Worm (Caenorhabditis elegans): Measurements from ENCODE around the gene acc-4.

Gene acc-4

ce11 chrIII:13484024-13484423 lies at the start of gene acc-4:
acc-4 (minus strand) TSS chrIII:13484124.
- TF ChIP-seq ceh-9 (tag; optimal IDR thresholded peaks at IDR 0.05) (no peak), nhr-77 (tag; optimal IDR thresholded peaks at IDR 0.05) (no peak), R02D3.7 (tag; optimal IDR thresholded peaks at IDR 0.05) (no peak), ceh-82 (tag; optimal IDR thresholded peaks at IDR 0.05) (no peak), egl-27 (tag; optimal IDR thresholded peaks at IDR 0.05) (no peak), skn-1 (tag; optimal IDR thresholded peaks at IDR 0.05) (no peak), ZK546.5 (tag; optimal IDR thresholded peaks at IDR 0.05) (no peak), nhr-11 (tag; optimal IDR thresholded peaks at IDR 0.05) (no peak)

DNA sequence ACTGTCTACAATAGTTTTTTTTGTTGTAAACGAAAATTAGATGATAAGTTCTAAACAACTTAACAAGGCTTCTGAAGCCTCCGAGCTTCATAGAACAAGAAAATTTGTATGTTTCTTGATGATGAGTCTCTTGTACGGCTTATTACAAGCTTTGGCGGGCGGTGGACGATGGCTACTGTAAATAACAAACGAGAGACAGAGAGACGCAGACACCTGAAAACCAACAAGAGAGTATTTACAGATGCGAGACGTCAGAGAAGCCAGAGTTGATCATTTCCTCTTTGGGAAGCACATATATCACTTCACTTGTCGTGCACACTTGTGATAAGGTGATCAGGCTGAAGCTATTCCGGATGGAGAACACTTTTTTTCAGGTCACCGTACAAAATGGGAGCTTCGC lies 46.9 kb upstream of the acc-4 start:
- TF ChIP-seq elt-3 (tag; optimal IDR thresholded peaks at IDR 0.05) = no peak
- peak; percentile 67 for TF ChIP-seq pha-4 (tag; optimal IDR thresholded peaks at IDR 0.05)

DNA sequence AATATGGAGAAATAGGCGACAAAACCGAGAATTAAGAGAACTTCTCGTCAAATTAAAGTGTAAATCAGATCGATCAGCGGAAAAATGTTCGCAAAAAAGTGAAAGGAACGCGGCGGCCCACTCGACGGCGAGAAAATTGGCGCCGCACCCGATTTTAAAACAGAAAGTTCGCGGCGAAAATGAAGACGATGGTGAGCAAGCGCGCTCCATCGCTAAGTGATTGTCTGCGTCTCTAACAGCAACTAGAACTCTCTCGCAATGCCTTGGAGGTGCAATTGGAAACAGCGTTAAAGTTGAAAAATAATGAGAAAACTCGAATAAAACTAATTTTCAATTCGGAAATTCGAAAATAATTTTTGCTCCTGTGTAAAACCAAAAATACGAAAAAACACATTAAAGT lies 46.1 kb upstream of the acc-4 start:
- TF ChIP-seq snpc-4 (tag; optimal IDR thresholded peaks at IDR 0.05) (peak; percentile 35), nhr-25 (tag; optimal IDR thresholded peaks at IDR 0.05) (peak; percentile 87), ceh-28 (tag; optimal IDR thresholded peaks at IDR 0.05) (peak; percentile 19), pha-4 (tag; optimal IDR thresholded peaks at IDR 0.05) (peak; percentile 68), fkh-10 (GFP tag; optimal IDR thresholded peaks at IDR 0.05) (no peak), elt-2 (tag; optimal IDR thresholded peaks at IDR 0.05) (peak; percentile 11), lin-15B (tag; optimal IDR thresholded peaks at IDR 0.05) (peak; percentile 82), nfya-1 (tag; optimal IDR thresholded peaks at IDR 0.05; ENCODE audit: insufficient read depth) (peak; percentile 83), elt-1 (tag; optimal IDR thresholded peaks at IDR 0.05) (no peak), ceh-82 (tag; optimal IDR thresholded peaks at IDR 0.05) (no peak), nhr-23 (tag; optimal IDR thresholded peaks at IDR 0.05) (peak; percentile 79), lsy-12 (tag; optimal IDR thresholded peaks at IDR 0.05) (peak; percentile 34), hmg-11 (tag; optimal IDR thresholded peaks at IDR 0.05) (peak; percentile 61), lin-39 (tag; optimal IDR thresholded peaks at IDR 0.05) (peak; percentile 83)

- TF ChIP-seq pha-4 (tag; optimal IDR thresholded peaks at IDR 0.05) = peak; percentile 71
- peak; percentile 43 for TF ChIP-seq elt-2 (tag; optimal IDR thresholded peaks at IDR 0.05)
- TF ChIP-seq fkh-10 (GFP tag; optimal IDR thresholded peaks at IDR 0.05) = no peak
- peak; percentile 19 for TF ChIP-seq pqm-1 (tag; optimal IDR thresholded peaks at IDR 0.05)
Observed at ce11 chrIII:13528513-13529249, 44.8 kb upstream of the acc-4 start.

DNA sequence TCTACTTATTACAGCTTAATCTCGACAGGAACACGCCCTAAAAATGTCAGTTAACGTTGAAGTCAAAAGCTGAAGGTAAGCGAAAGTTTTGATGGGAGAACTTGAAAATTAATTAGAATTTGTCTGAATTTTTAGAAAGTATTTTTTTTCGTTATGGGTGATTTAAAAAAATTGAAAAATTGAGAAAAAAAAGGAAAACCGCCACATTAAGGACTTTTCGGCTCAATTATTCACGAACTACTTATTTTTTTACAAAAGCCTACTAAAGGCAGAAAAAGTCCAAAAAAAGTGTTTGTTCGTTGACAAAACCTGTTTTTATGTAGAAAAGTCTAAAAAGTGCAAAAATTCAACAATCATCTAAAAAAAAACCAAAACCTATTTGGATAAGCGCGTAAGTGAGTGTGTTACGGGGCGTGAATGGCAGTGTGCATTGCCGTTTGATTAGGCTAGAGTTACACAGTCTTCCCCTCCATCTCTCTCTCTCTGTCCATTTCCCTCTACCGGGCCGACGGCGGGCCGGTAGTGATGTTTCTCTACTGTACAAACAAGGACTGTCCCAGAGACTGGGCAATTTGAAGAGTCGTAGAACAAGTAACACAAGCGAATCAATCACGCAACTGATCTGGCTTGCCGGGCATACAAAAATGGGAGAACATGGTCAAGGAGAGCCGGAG lies 43.6 kb upstream of the acc-4 start, which contains the start of gene lron-13:
TSS of gene lron-13 (plus strand) at position 15 of the 674 bp plus-strand sequence.
- TF ChIP-seq snpc-4 (tag; optimal IDR thresholded peaks at IDR 0.05) = no peak
- peak; percentile 31 for TF ChIP-seq pqm-1 (tag; optimal IDR thresholded peaks at IDR 0.05)
- no peak for TF ChIP-seq ceh-28 (tag; optimal IDR thresholded peaks at IDR 0.05)
- TF ChIP-seq egl-5 (tag; optimal IDR thresholded peaks at IDR 0.05) = no peak
- TF ChIP-seq pha-4 (tag; optimal IDR thresholded peaks at IDR 0.05) = peak; percentile 63
- no peak for TF ChIP-seq zag-1 (tag; optimal IDR thresholded peaks at IDR 0.05)
- TF ChIP-seq tbx-2 (tag; optimal IDR thresholded peaks at IDR 0.05) = no peak
- peak; percentile 38 for TF ChIP-seq elt-2 (tag; optimal IDR thresholded peaks at IDR 0.05)
- TF ChIP-seq lin-39 (tag; optimal IDR thresholded peaks at IDR 0.05) = no peak
- no peak for TF ChIP-seq nhr-237 (tag; optimal IDR thresholded peaks at IDR 0.05)
- TF ChIP-seq ama-1 (optimal IDR thresholded peaks at IDR 0.05) = peak; percentile 23
- peak; percentile 3 for TF ChIP-seq lin-15B (tag; optimal IDR thresholded peaks at IDR 0.05)
- TF ChIP-seq hmg-11 (tag; optimal IDR thresholded peaks at IDR 0.05) = no peak
- no peak for TF ChIP-seq elt-1 (tag; optimal IDR thresholded peaks at IDR 0.05)

- TF ChIP-seq fkh-10 (GFP tag; optimal IDR thresholded peaks at IDR 0.05) (peak; percentile 16), zag-1 (tag; optimal IDR thresholded peaks at IDR 0.05) (no peak)
Observed at ce11 chrIII:13526702-13527101, 42.8 kb upstream of the acc-4 start.

Data from whole organism, L3 larva.